Worm (Caenorhabditis elegans): ENCODE data around the gene F37A4.3.

F37A4.3 gene

ce11 chrIII:6736566-6736965 lies 18.2 kb downstream of the F37A4.3 start, which contains the start of gene Y102E9.6:
TSS of gene Y102E9.6 (minus strand) at chrIII:6736666.
- TF ChIP-seq unc-130 (GFP tag; optimal IDR thresholded peaks at IDR 0.05): no peak
- no peak for TF ChIP-seq lin-35 (GFP tag; optimal IDR thresholded peaks at IDR 0.05)
- no peak for TF ChIP-seq B0019.2 (GFP tag; conservative IDR thresholded peaks at IDR 0.05)
- no peak for TF ChIP-seq hmg-20 (GFP tag; IDR thresholded peaks at IDR 0.05)
- no peak for TF ChIP-seq Y79H2A.3 (GFP tag; conservative IDR thresholded peaks at IDR 0.05)
- TF ChIP-seq F22D6.2 (tag; optimal IDR thresholded peaks at IDR 0.05): no peak
- TF ChIP-seq xnd-1 (tag; optimal IDR thresholded peaks at IDR 0.05): no peak
- no peak for TF ChIP-seq tlf-1 (GFP tag; optimal IDR thresholded peaks at IDR 0.05)
- no peak for TF ChIP-seq let-526 (GFP tag; IDR thresholded peaks at IDR 0.05)
- TF ChIP-seq sdz-38 (tag; optimal IDR thresholded peaks at IDR 0.05): no peak
- no peak for TF ChIP-seq F49E8.2 (tag; optimal IDR thresholded peaks at IDR 0.05; ENCODE audit: insufficient read depth)
- TF ChIP-seq efl-1 (GFP tag; optimal IDR thresholded peaks at IDR 0.05): no peak
- TF ChIP-seq repo-1 (tag; optimal IDR thresholded peaks at IDR 0.05): no peak

- TF ChIP-seq nhr-90 (tag; optimal IDR thresholded peaks at IDR 0.05): no peak
- no peak for TF ChIP-seq ztf-25 (GFP tag; IDR thresholded peaks at IDR 0.05)
- no peak for TF ChIP-seq madf-6 (GFP tag; IDR thresholded peaks at IDR 0.05)
- no peak for TF ChIP-seq nhr-80 (tag; optimal IDR thresholded peaks at IDR 0.05)
- TF ChIP-seq efl-1 (GFP tag; optimal IDR thresholded peaks at IDR 0.05): no peak
- no peak for TF ChIP-seq nhr-179 (tag; optimal IDR thresholded peaks at IDR 0.05)
- TF ChIP-seq dox-1 (GFP tag; IDR thresholded peaks at IDR 0.05): no peak
- no peak for TF ChIP-seq aptf-3 (GFP tag; IDR thresholded peaks at IDR 0.05)
- TF ChIP-seq F22D6.2 (tag; optimal IDR thresholded peaks at IDR 0.05): no peak
These were observed 18.6 kb downstream of the F37A4.3 start, which contains the start of gene K07E12.2 for ce11 chrIII:6736971-6737370. TSS of gene K07E12.2 (plus strand) at chrIII:6737271.

- TF ChIP-seq rec-8 (tag; optimal IDR thresholded peaks at IDR 0.05): no peak
These were observed 21.7 kb downstream of the F37A4.3 start for ce11 chrIII:6740072-6740471.

- no peak for TF ChIP-seq Y53G8AR.9 (GFP tag; conservative IDR thresholded peaks at IDR 0.05)
- TF ChIP-seq Y79H2A.3 (GFP tag; conservative IDR thresholded peaks at IDR 0.05): no peak
- TF ChIP-seq ztf-25 (GFP tag; IDR thresholded peaks at IDR 0.05): no peak
- no peak for TF ChIP-seq lsy-27 (tag; optimal IDR thresholded peaks at IDR 0.05; ENCODE audit: borderline replicate concordance, insufficient read depth)
- no peak for TF ChIP-seq hlh-12 (tag; optimal IDR thresholded peaks at IDR 0.05)
- no peak for TF ChIP-seq xnd-1 (tag; optimal IDR thresholded peaks at IDR 0.05)
- no peak for TF ChIP-seq attf-6 (GFP tag; IDR thresholded peaks at IDR 0.05)
- no peak for TF ChIP-seq dox-1 (GFP tag; IDR thresholded peaks at IDR 0.05)
- no peak for TF ChIP-seq repo-1 (tag; optimal IDR thresholded peaks at IDR 0.05)
- TF ChIP-seq ets-4 (GFP tag; optimal IDR thresholded peaks at IDR 0.05): no peak
- TF ChIP-seq egrh-3 (GFP tag; IDR thresholded peaks at IDR 0.05): no peak
- TF ChIP-seq nfya-1 (tag; optimal IDR thresholded peaks at IDR 0.05; ENCODE audit: borderline replicate concordance, insufficient read depth): no peak
- TF ChIP-seq gei-17 (GFP tag; optimal IDR thresholded peaks at IDR 0.05): no peak
- no peak for TF ChIP-seq athp-1 (tag; optimal IDR thresholded peaks at IDR 0.05)
- TF ChIP-seq chd-7 (tag; optimal IDR thresholded peaks at IDR 0.05): no peak
- TF ChIP-seq T07F8.4 (tag; optimal IDR thresholded peaks at IDR 0.05): no peak
These were observed 24.2 kb downstream of the F37A4.3 start for ce11 chrIII:6742597-6742996.

ce11 chrIII:6746008-6746407 lies 27.6 kb downstream of the F37A4.3 start, which contains the start of gene dig-1:
TSS of gene dig-1 (plus strand) at chrIII:6746308.
- TF ChIP-seq nfya-1 (tag; optimal IDR thresholded peaks at IDR 0.05; ENCODE audit: borderline replicate concordance, insufficient read depth) (no peak), madf-10 (tag; optimal IDR thresholded peaks at IDR 0.05) (no peak), lin-40 (tag; optimal IDR thresholded peaks at IDR 0.05) (no peak)
